Worm (Caenorhabditis elegans) whole organism, L1 larva: Measurements from ENCODE around the gene C03G5.14.
A peak's percentile ranks its signal among the peaks of the same experiment; 100 is the strongest.

Experiments
- C04F5.9 ChIP-seq: sonication (generic microtip); optimal IDR thresholded peaks from 2 replicates; lab custom pipeline; 2016; ENCODE audit warnings: missing genetic modification characterization, missing compliant biosample characterization
- C16A3.4 ChIP-seq: fragments of 150-350 bp; optimal IDR thresholded peaks from 2 replicates; lab custom pipeline; 2014; ENCODE audit warnings: missing biosample characterization, missing genetic modification characterization
- Y116A8C.19 ChIP-seq: sonication (generic microtip); optimal IDR thresholded peaks from 2 replicates; lab custom pipeline; 2016; ENCODE audit warnings: missing compliant biosample characterization, missing genetic modification characterization, borderline replicate concordance
- alr-1 ChIP-seq: fragments of 200-800 bp; sonication (Bioruptor generic); optimal IDR thresholded peaks from 2 replicates; lab custom pipeline; 2018; ENCODE audit warnings: borderline replicate concordance, mild to moderate bottlenecking, missing genetic modification characterization, missing compliant biosample characterization
- blmp-1 ChIP-seq: fragments of 150-350 bp; optimal IDR thresholded peaks from 2 replicates; lab custom pipeline; 2014; ENCODE audit warnings: missing biosample characterization, missing genetic modification characterization
- ceh-63 ChIP-seq: fragments of 200-800 bp; sonication (Bioruptor generic); optimal IDR thresholded peaks from 2 replicates; lab custom pipeline; 2018; ENCODE audit warnings: mild to moderate bottlenecking, missing genetic modification characterization, missing compliant biosample characterization
- ceh-8 ChIP-seq: fragments of 200-800 bp; sonication (Bioruptor generic); optimal IDR thresholded peaks from 2 replicates; lab custom pipeline; 2018; ENCODE audit warnings: mild to moderate bottlenecking, missing genetic modification characterization, moderate library complexity, missing compliant biosample characterization
- ceh-82 ChIP-seq, 3 experiments: fragments of 150-350 bp in 1 of 3; sonication (generic microtip) in 2 of 3; optimal IDR thresholded peaks; 2 replicates each; lab custom pipeline; 2014 to 2017; ENCODE audit warnings: missing biosample characterization in 3 of 3, missing genetic modification characterization in 3 of 3
- ceh-90 ChIP-seq: sonication (generic microtip); optimal IDR thresholded peaks from 2 replicates; lab custom pipeline; 2016; ENCODE audit warnings: missing genetic modification characterization, missing compliant biosample characterization
- ces-1 ChIP-seq: fragments of 150-350 bp; optimal IDR thresholded peaks from 2 replicates; lab custom pipeline; 2014; ENCODE audit warnings: missing biosample characterization, missing genetic modification reagents, missing genetic modification characterization
- dpl-1 ChIP-seq, 3 experiments: fragments of 150-350 bp in 2 of 3; sonication (generic microtip) in 1 of 3; optimal IDR thresholded peaks; 2 replicates each; lab custom pipeline; 2014 to 2017; ENCODE audit warnings: missing biosample characterization in 3 of 3, missing genetic modification characterization in 3 of 3, missing genetic modification reagents in 3 of 3
- dsc-1 ChIP-seq: sonication (generic microtip); optimal IDR thresholded peaks from 2 replicates; lab custom pipeline; 2016; ENCODE audit warnings: mild to moderate bottlenecking, missing genetic modification characterization, missing compliant biosample characterization
- efl-1 ChIP-seq, 4 experiments: fragments of 150-350 bp; optimal IDR thresholded peaks in 3 of 4; peaks in 1 of 4; 1 replicate in 1 of 4; 2 replicates in 3 of 4; lab custom pipeline; 2014; ENCODE audit warnings: missing biosample characterization in 2 of 4, missing genetic modification characterization in 2 of 4, missing genetic modification reagents in 2 of 4
- efl-3 ChIP-seq: fragments of 200-800 bp; sonication (Bioruptor generic); optimal IDR thresholded peaks from 2 replicates; lab custom pipeline; 2018; ENCODE audit warnings: mild to moderate bottlenecking, missing genetic modification characterization, missing compliant biosample characterization
- elt-2 ChIP-seq: sonication (generic microtip); optimal IDR thresholded peaks from 2 replicates; lab custom pipeline; 2016; ENCODE audit warnings: missing genetic modification characterization, mild to moderate bottlenecking, inconsistent platforms, missing compliant biosample characterization, missing genetic modification reagents
- ets-5 ChIP-seq: fragments of 200-800 bp; sonication (Bioruptor generic); IDR thresholded peaks from 2 replicates; pipeline ENCODE4 v1.3.6; 2022; ENCODE audit warnings: missing genetic modification characterization, missing compliant biosample characterization
- fkh-4 ChIP-seq: sonication (generic microtip); optimal IDR thresholded peaks from 2 replicates; lab custom pipeline; 2016; ENCODE audit warnings: missing compliant biosample characterization, missing genetic modification characterization, borderline replicate concordance
- fos-1 ChIP-seq: fragments of 150-350 bp; optimal IDR thresholded peaks from 2 replicates; lab custom pipeline; 2014; ENCODE audit warnings: missing biosample characterization, missing genetic modification characterization
- hpl-2 ChIP-seq: fragments of 150-350 bp; optimal IDR thresholded peaks from 2 replicates; lab custom pipeline; 2014; ENCODE audit warnings: missing biosample characterization, missing genetic modification reagents, missing genetic modification characterization
- irx-1 ChIP-seq: sonication (generic microtip); optimal IDR thresholded peaks from 2 replicates; lab custom pipeline; 2016; ENCODE audit warnings: missing genetic modification characterization, missing compliant biosample characterization
- lin-13 ChIP-seq: fragments of 150-350 bp; optimal IDR thresholded peaks from 2 replicates; lab custom pipeline; 2014; ENCODE audit warnings: missing biosample characterization, missing genetic modification reagents, missing genetic modification characterization
- lin-39 ChIP-seq: fragments of 150-350 bp; optimal IDR thresholded peaks from 2 replicates; lab custom pipeline; 2014; ENCODE audit warnings: missing biosample characterization, missing genetic modification reagents, missing genetic modification characterization
- lsy-2 ChIP-seq, 2 experiments: fragments of 150-350 bp; optimal IDR thresholded peaks; 2 replicates each; lab custom pipeline; 2014; ENCODE audit warnings: missing biosample characterization in 2 of 2, missing genetic modification characterization in 2 of 2
- mab-9 ChIP-seq: fragments of 200-800 bp; sonication (Bioruptor generic); IDR thresholded peaks from 2 replicates; pipeline ENCODE4 v1.3.6; 2022; ENCODE audit warnings: missing genetic modification reagents, missing genetic modification characterization, missing compliant biosample characterization
- mep-1 ChIP-seq: fragments of 150-350 bp; optimal IDR thresholded peaks from 2 replicates; lab custom pipeline; 2014; ENCODE audit warnings: missing biosample characterization, missing genetic modification characterization
- nhr-237 ChIP-seq: fragments of 150-350 bp; optimal IDR thresholded peaks from 2 replicates; lab custom pipeline; 2014; ENCODE audit warnings: missing biosample characterization, missing genetic modification characterization
- nhr-28 ChIP-seq: fragments of 150-350 bp; optimal IDR thresholded peaks from 2 replicates; lab custom pipeline; 2014; ENCODE audit warnings: missing biosample characterization, missing genetic modification characterization
- nhr-47 ChIP-seq: sonication (generic microtip); optimal IDR thresholded peaks from 2 replicates; lab custom pipeline; 2016; ENCODE audit warnings: mild to moderate bottlenecking, missing genetic modification characterization, moderate library complexity, missing compliant biosample characterization
- nhr-71 ChIP-seq: sonication (generic microtip); optimal IDR thresholded peaks from 2 replicates; lab custom pipeline; 2016; ENCODE audit warnings: mild to moderate bottlenecking, missing genetic modification characterization, moderate library complexity, missing compliant biosample characterization
- nhr-76 ChIP-seq: sonication (generic microtip); optimal IDR thresholded peaks from 2 replicates; lab custom pipeline; 2017; ENCODE audit warnings: missing biosample characterization, missing genetic modification characterization
- nhr-77 ChIP-seq: fragments of 150-350 bp; optimal IDR thresholded peaks from 2 replicates; lab custom pipeline; 2014; ENCODE audit warnings: missing biosample characterization, missing genetic modification characterization
- nhr-84 ChIP-seq: sonication (generic microtip); optimal IDR thresholded peaks from 2 replicates; lab custom pipeline; 2017; ENCODE audit warnings: missing biosample characterization, missing genetic modification characterization
- nhr-85 ChIP-seq: sonication (generic microtip); peaks from one replicate; lab custom pipeline; 2016; ENCODE audit warnings: missing genetic modification characterization, inconsistent platforms, missing compliant biosample characterization
- pax-3 ChIP-seq: fragments of 200-800 bp; sonication (Bioruptor generic); optimal IDR thresholded peaks from 2 replicates; lab custom pipeline; 2018; ENCODE audit warnings: mild to moderate bottlenecking, missing genetic modification characterization, moderate library complexity, missing compliant biosample characterization
- pqm-1 ChIP-seq: sonication (generic microtip); optimal IDR thresholded peaks from 3 replicates; lab custom pipeline; 2017; ENCODE audit warnings: missing biosample characterization, missing genetic modification characterization
- skn-1 ChIP-seq: fragments of 150-350 bp; optimal IDR thresholded peaks from 2 replicates; lab custom pipeline; 2014; ENCODE audit warnings: missing biosample characterization, missing genetic modification characterization
- snpc-4 ChIP-seq: fragments of 150-350 bp; optimal IDR thresholded peaks from 2 replicates; lab custom pipeline; 2014; ENCODE audit warnings: missing biosample characterization, missing genetic modification characterization
- snu-23 ChIP-seq: sonication (generic microtip); optimal IDR thresholded peaks from 2 replicates; lab custom pipeline; 2016; ENCODE audit warnings: missing genetic modification characterization, missing compliant biosample characterization
- sup-37 ChIP-seq: fragments of 200-800 bp; sonication (Bioruptor generic); optimal IDR thresholded peaks from 2 replicates; lab custom pipeline; 2018; ENCODE audit warnings: mild to moderate bottlenecking, missing genetic modification characterization, missing compliant biosample characterization
- swsn-7 ChIP-seq: sonication (generic microtip); optimal IDR thresholded peaks from 2 replicates; lab custom pipeline; 2016; ENCODE audit warnings: missing genetic modification characterization, missing compliant biosample characterization
- tbx-2 ChIP-seq: sonication (generic microtip); optimal IDR thresholded peaks from 2 replicates; lab custom pipeline; 2016; ENCODE audit warnings: missing genetic modification characterization, missing compliant biosample characterization
- tlp-1 ChIP-seq: fragments of 150-350 bp; optimal IDR thresholded peaks from 2 replicates; lab custom pipeline; 2014; ENCODE audit warnings: missing biosample characterization, missing genetic modification characterization
- unc-130 ChIP-seq: fragments of 150-350 bp; optimal IDR thresholded peaks from 2 replicates; lab custom pipeline; 2017; ENCODE audit warnings: missing biosample characterization, missing genetic modification characterization, inconsistent platforms
- unc-30 ChIP-seq: sonication (generic microtip); optimal IDR thresholded peaks from 2 replicates; lab custom pipeline; 2017; ENCODE audit warnings: missing biosample characterization, missing genetic modification characterization
- unc-62 ChIP-seq: fragments of 150-350 bp; optimal IDR thresholded peaks from 2 replicates; lab custom pipeline; 2014; ENCODE audit warnings: missing biosample characterization, missing genetic modification reagents, missing genetic modification characterization
- unc-86 ChIP-seq: sonication (generic microtip); optimal IDR thresholded peaks from 2 replicates; lab custom pipeline; 2016; ENCODE audit warnings: missing genetic modification characterization, missing compliant biosample characterization
- xbp-1 ChIP-seq: sonication (generic microtip); optimal IDR thresholded peaks from 2 replicates; lab custom pipeline; 2016; ENCODE audit warnings: missing genetic modification characterization, missing compliant biosample characterization
- zag-1 ChIP-seq: fragments of 150-350 bp; optimal IDR thresholded peaks from 2 replicates; lab custom pipeline; 2014; ENCODE audit warnings: missing biosample characterization, missing genetic modification characterization
- ztf-11 ChIP-seq, 2 experiments: sonication (generic microtip); optimal IDR thresholded peaks; 2 replicates each; lab custom pipeline; 2016 to 2017; ENCODE audit warnings: missing genetic modification characterization in 2 of 2, missing biosample characterization in 1 of 2, missing compliant biosample characterization in 1 of 2
- ztf-4 ChIP-seq: fragments of 150-350 bp; optimal IDR thresholded peaks from 2 replicates; lab custom pipeline; 2014; ENCODE audit warnings: missing biosample characterization, missing genetic modification characterization

Gene C03G5.14

DNA sequence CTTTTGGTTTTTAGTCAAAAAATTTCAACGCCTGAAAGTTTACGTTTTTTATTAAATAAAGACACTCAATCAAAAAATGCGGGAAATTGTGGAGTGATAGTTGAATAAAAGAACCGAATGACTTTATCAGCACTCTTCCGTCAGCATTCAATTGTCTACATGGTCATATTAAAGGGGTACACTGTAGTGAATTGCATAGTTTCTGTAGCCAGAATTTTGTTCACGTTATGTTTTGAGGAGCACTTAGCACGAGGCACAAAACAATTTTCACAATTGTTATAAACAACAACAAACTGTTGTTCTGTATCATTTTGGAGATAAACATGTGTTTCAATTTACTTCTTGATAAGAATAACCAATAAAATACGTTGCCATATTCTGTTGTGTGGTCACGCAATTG, 27.3 kb downstream of the C03G5.14 start, which contains the start of gene D2021.4:
D2021.4 (minus strand) TSS at position 48 of the 400 bp plus-strand sequence.
- no peak for TF ChIP-seq nhr-71 (tag; lab: Kevin White, UChicago)
- no peak for TF ChIP-seq unc-62 (GFP tag; lab: Kevin White, UChicago)
- no peak for TF ChIP-seq fkh-4 (tag; lab: Kevin White, UChicago)
- no peak for TF ChIP-seq unc-130 (tag; lab: Kevin White, UChicago)
- TF ChIP-seq snu-23 (GFP tag; lab: Kevin White, UChicago): no peak
- no peak for TF ChIP-seq ces-1 (GFP tag; lab: Kevin White, UChicago)
- TF ChIP-seq lin-13 (GFP tag; lab: Kevin White, UChicago): no peak
- TF ChIP-seq nhr-47 (tag; lab: Kevin White, UChicago): no peak
- TF ChIP-seq nhr-76: no peak
- TF ChIP-seq elt-2 (tag; lab: Kevin White, UChicago): peak; percentile 48
- no peak for TF ChIP-seq ets-5 (GFP tag; lab: Robert Waterston, UW)
- no peak for TF ChIP-seq Y116A8C.19 (tag; lab: Kevin White, UChicago)
- TF ChIP-seq xbp-1 (tag; lab: Kevin White, UChicago): no peak
- TF ChIP-seq tbx-2: no peak
- no peak for TF ChIP-seq mep-1 (tag; lab: Kevin White, UChicago)
- TF ChIP-seq ceh-82 (tag; optimal IDR thresholded peaks at IDR 0.05; lab: Kevin White, UChicago): no peak
- TF ChIP-seq ztf-4 (tag; lab: Kevin White, UChicago): no peak
- no peak for TF ChIP-seq efl-1 (optimal IDR thresholded peaks at IDR 0.05; lab: Kevin White, UChicago)
- TF ChIP-seq efl-1 (GFP tag; optimal IDR thresholded peaks at IDR 0.05 in 1 of 2; lab: Kevin White, UChicago): peak in 1 of 2 experiments; percentile 62

ce11 chrX:8550099-8550498, 28.4 kb downstream of the C03G5.14 start:
- TF ChIP-seq nhr-71 (tag; lab: Kevin White, UChicago) (peak; percentile 79), hpl-2 (GFP tag; lab: Kevin White, UChicago) (no peak), unc-130 (tag; lab: Kevin White, UChicago) (no peak), dpl-1 (GFP tag; optimal IDR thresholded peaks at IDR 0.05; lab: Kevin White, UChicago) (peak in 2 of 3 experiments; percentile 7 to 40), C16A3.4 (tag; lab: Kevin White, UChicago) (peak; percentile 24), tlp-1 (tag; lab: Kevin White, UChicago) (no peak), ceh-63 (GFP tag; lab: Kevin White, UChicago) (no peak), Y116A8C.19 (tag; lab: Kevin White, UChicago) (no peak), pax-3 (no peak), ets-5 (GFP tag; lab: Robert Waterston, UW) (no peak), nhr-84 (tag; lab: Kevin White, UChicago) (no peak), nhr-237 (tag; lab: Kevin White, UChicago) (peak; percentile 56), elt-2 (tag; lab: Kevin White, UChicago) (peak; percentile 32), sup-37 (GFP tag; lab: Kevin White, UChicago) (no peak), nhr-85 (tag; lab: Kevin White, UChicago) (peak; percentile 96), unc-30 (no peak), skn-1 (no peak), swsn-7 (peak; percentile 41), ceh-82 (tag; optimal IDR thresholded peaks at IDR 0.05; lab: Kevin White, UChicago) (peak in 2 of 3 experiments; percentile 14 to 45), zag-1 (tag; lab: Kevin White, UChicago) (no peak), nhr-28 (tag; lab: Kevin White, UChicago) (no peak), mab-9 (no peak), ceh-8 (GFP tag; lab: Kevin White, UChicago) (no peak), dsc-1 (tag; lab: Kevin White, UChicago) (no peak), lin-39 (no peak), xbp-1 (tag; lab: Kevin White, UChicago) (peak; percentile 63), fos-1 (peak; percentile 27), unc-86 (tag; lab: Kevin White, UChicago) (no peak), unc-62 (GFP tag; lab: Kevin White, UChicago) (no peak), snpc-4 (tag; lab: Kevin White, UChicago) (no peak), C04F5.9 (tag; lab: Kevin White, UChicago) (no peak), blmp-1 (peak; percentile 75), efl-3 (GFP tag; lab: Kevin White, UChicago) (no peak), alr-1 (tag; lab: Kevin White, UChicago) (no peak), pqm-1 (tag; lab: Kevin White, UChicago) (no peak), nhr-77 (tag; lab: Kevin White, UChicago) (peak; percentile 45), fkh-4 (tag; lab: Kevin White, UChicago) (no peak), lsy-2 (tag; optimal IDR thresholded peaks at IDR 0.05; lab: Kevin White, UChicago) (peak; percentile 35 to 69), irx-1 (no peak), ztf-11 (tag; optimal IDR thresholded peaks at IDR 0.05; lab: Kevin White, UChicago) (no peak), ceh-90 (tag; lab: Kevin White, UChicago) (no peak)
